Worm (Caenorhabditis elegans) whole organism, dauer: Measurements from ENCODE around the gene srsx-14.

ENCODE experiments used
- unc-62 ChIP-seq: sonication (generic microtip); optimal IDR thresholded peaks from 2 replicates; lab custom pipeline; 2017; ENCODE audit warnings: missing biosample characterization, missing genetic modification reagents, missing genetic modification characterization

Gene srsx-14

ce11 chrIV:5654693-5655092 lies 27.7 kb upstream of the srsx-14 start:
- no peak for TF ChIP-seq unc-62 (GFP tag; lab: Kevin White, UChicago)

ce11 chrIV:5654203-5654602 lies 27.2 kb upstream of the srsx-14 start:
- TF ChIP-seq unc-62 (GFP tag; lab: Kevin White, UChicago): no peak

DNA sequence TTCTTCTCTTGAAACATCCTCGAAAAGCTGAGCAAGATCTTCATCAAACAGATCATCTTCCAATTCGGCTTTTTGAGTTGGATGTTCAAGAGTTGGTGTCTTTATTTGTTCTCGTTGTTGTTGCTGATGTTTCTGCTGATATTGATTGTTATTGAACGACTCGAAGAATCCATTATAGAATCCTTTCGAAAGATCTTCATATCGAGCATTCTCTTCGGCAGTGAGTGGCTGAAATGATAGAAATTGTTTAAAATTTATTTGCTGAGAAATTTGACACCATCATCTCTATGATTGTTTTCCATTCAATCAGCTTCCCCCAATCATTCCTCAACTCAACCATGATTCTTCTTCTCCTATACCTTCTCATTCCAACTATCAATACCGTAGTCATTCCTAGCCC lies 26.7 kb upstream of the srsx-14 start, which contains the start of gene clec-178:
TSS of gene clec-178 (plus strand) at position 301 of the 400 bp plus-strand sequence.
- TF ChIP-seq unc-62 (GFP tag; lab: Kevin White, UChicago): no peak

DNA sequence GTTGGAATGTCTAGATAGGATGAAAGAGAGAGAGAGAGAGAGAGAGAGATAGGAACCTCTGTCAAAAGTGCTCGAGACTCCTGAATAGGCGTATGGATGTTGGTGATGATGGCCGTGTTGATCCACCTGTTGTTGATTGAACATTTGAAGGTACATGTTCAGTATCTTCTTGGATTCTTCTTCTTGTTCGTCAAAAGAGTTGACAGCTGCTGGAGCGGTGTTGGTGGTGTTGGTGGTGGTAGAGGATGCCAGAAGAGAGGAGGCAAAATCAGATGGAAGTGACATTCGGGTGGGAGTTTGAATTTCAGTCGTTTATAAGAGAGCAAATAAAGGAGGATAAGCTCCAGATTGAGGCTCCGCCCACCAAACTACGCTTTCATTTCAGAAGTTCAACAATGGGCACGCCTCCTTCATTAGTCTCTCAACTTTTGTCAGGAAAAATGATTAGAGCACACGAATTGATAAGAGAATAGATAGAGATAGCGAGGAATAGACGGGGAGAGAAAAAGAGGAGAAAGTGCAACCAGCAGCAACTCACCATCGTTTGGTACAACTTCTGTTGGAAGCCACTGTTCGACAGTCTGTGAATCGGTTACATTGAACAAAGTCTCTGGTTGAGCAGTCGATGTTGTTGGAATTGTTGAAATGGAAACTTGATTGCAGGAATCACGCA lies 26.0 kb upstream of the srsx-14 start:
- TF ChIP-seq unc-62 (GFP tag; lab: Kevin White, UChicago): no peak

DNA sequence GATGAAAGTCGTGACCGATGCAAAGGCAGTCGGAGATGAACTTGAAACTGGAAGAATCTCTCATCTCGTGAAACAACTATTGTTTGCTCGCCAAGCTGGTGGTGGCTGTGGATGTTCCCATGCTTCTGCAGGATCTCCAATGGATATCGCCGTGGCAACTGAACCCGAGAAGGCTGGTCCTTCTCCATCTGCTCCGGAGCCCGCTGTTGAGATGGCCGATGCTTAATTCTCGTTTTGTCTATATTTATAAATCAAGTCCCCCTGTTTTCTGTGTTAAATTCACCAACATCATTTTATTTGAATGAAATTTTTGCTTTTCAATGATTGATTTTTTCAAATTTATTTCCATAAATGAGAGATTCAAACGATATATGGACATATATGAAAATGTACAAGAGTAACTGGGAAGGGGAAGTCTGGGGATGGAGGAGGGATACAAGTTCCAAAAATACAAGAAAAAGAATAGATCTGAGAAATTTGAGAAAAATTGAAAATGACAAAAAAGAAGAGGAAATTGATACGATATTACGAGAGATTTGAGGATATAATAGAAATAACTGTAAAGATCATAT lies 23.9 kb upstream of the srsx-14 start:
- TF ChIP-seq unc-62 (GFP tag; lab: Kevin White, UChicago): no peak

- TF ChIP-seq unc-62 (GFP tag; lab: Kevin White, UChicago): no peak
Observed at ce11 chrIV:5649073-5649583, 22.2 kb upstream of the srsx-14 start, which contains the start of gene csn-5. Gene csn-5, plus strand, starts transcription at chrIV:5649533.

DNA sequence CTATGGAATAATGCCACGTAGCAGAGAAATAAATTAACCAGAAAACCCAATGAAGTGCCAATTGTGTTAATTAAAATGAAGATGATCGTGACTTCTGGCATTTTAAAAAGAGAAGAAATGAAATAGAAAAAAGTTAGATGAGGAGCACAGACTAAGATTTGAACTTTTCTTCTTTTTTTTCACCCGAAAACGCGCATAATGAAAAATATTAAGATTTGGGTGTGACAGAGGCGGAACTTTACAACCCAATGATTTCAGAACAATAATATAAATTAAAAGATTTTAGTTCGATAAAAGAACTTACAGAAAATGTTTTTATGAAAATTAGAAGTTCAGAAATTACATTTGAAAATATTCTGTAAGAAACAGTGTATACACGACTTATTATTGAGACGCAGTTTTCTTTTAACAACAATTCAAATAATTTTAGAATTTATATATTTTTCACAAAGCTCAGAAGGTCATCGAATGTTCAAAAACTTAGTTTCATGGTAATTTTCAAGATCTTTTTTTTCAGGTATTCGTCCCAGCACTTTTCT lies 18.6 kb upstream of the srsx-14 start, which contains the start of the genes srd-8 and B0547.2:
TSS of gene srd-8 (minus strand) at position 101 of the 539 bp plus-strand sequence.
TSS of gene B0547.2 (plus strand) at position 489 of the 539 bp plus-strand sequence.
- TF ChIP-seq unc-62 (GFP tag; lab: Kevin White, UChicago): no peak

DNA sequence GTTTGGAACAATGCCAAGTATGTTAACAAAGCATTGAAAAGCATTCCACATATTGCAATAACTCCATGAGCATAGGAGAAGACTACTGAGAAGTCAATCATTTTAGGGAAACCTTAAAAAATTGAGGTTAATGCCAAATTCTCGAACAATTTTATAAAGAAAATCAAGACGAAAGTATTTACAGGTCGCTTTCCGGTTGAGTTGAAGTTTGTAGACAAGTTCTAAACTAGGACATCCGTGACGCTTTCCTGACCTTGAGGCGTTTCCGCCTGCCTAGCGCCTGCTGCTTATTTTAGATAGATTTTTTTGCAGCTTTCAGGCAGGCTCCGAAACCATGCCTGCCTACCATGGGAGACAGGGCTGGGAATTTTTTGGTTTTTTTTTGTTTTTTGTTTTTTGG lies 8.6 kb upstream of the srsx-14 start, which contains the start of gene srd-13:
TSS of gene srd-13 (minus strand) at position 101 of the 400 bp plus-strand sequence.
- no peak for TF ChIP-seq unc-62 (GFP tag; lab: Kevin White, UChicago)

- TF ChIP-seq unc-62 (GFP tag; lab: Kevin White, UChicago): no peak
Observed at ce11 chrIV:5632536-5632935, 5.6 kb upstream of the srsx-14 start.

DNA sequence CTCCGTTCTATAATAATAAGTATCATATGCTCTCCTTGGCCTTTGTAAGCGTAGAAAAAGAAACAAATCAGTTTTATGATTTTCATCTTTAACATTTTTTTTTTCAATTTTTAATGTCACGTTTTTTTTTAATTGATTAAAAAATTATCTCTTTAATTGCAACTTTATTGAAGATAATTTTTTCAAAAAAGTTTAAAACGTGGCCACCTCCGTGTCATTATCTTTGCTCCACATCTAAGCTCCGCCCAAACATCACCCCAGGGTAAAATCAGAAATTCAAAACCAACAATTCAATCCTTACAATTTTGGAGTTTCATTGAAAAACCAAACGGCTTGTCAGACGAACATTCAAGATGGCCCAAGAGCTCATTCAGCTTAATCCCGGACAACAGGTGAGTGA lies 4.7 kb upstream of the srsx-14 start, which contains the start of gene ttbk-8.2:
TSS of gene ttbk-8.2 (plus strand) at position 301 of the 400 bp plus-strand sequence.
- TF ChIP-seq unc-62 (GFP tag; lab: Kevin White, UChicago): no peak

DNA sequence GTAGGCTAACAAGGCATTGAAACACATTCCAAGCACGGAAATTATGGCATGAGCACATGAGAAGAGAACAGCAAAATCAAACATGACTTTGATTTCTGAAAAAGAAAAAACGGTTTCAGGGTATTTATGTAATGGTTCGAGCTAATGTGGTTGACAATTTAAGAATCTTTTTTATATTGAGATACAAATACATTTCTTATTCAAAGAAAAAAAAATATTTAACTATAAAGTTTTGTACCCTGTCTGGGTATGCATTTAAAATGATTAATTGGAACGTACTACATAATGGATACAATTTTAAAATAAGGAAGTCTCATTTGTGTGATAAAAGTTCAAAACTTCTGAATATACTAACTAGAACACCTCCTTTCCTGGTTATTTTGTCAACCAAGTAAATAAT lies 3.2 kb upstream of the srsx-14 start, which contains the start of gene srd-12:
TSS of gene srd-12 (minus strand) at position 101 of the 400 bp plus-strand sequence.
- no peak for TF ChIP-seq unc-62 (GFP tag; lab: Kevin White, UChicago)

DNA sequence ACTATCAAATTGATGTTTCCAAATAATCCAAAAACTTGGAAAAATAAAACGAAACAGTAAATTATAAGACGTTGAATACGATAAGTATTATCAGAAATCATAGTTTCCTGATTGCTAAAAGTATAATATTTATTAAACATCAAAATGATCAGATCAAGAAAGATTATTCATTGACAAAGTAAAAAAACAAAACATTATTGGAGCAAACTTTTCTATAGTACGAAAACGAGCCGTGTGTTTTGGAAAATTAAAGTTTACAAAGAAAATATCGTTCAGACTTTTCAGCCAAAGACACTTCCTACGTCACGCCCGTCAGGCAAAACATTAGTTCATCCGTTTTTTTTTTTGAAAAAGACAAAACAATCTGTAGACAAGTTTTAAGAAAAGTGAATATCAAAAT lies 3.2 kb downstream of the srsx-14 start, which contains the start of gene srsx-15:
TSS of gene srsx-15 (minus strand) at position 101 of the 400 bp plus-strand sequence.
- no peak for TF ChIP-seq unc-62 (GFP tag; lab: Kevin White, UChicago)

DNA sequence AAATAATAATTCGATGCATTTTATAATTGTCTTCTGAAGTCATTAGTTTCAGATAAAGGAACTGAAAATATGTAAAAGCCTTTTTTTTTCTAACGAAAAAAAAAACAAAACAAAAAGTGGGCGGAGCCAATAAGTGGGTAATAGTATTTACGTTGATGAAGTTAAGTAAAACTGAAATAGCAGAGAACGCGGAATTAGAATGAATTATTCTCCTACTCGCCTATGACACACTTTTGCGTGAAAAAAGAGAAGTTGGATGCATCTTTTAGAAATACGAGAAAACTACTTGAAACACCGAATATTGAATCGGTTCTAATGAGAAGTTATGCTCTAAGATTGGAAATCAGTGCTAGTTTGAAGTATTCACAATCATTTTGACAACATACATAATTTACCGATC lies 7.3 kb downstream of the srsx-14 start, which contains the start of gene srsx-16:
TSS of gene srsx-16 (minus strand) at position 101 of the 400 bp plus-strand sequence.
- no peak for TF ChIP-seq unc-62 (GFP tag; lab: Kevin White, UChicago)

DNA sequence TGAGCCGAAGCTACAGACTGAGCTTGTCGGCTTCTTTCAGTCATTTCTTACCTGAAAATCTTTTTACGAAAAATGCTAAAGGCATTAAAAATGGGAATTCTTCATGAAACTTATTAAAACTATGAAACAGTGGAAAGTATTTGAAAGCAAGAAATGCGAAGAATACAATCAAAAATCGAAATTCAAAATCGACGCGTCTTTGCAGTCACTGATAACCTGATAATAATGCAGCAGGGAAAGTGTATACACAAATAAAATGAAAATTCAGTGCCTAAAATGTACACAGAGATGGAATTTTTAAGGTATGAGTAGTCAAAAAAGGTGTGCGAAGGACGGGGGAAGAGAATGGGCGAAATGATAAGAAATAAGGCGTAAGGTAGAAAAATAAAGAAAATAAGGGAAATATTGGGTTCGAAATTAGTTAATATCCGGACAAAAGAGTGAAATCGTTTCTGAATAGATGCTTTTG lies 12.4 kb downstream of the srsx-14 start, which contains the start of gene C39H7.4:
TSS of gene C39H7.4 (minus strand) at position 51 of the 469 bp plus-strand sequence.
- no peak for TF ChIP-seq unc-62 (GFP tag; lab: Kevin White, UChicago)

- TF ChIP-seq unc-62 (GFP tag; lab: Kevin White, UChicago): no peak
Observed at ce11 chrIV:5607343-5607742, 19.6 kb downstream of the srsx-14 start.

DNA sequence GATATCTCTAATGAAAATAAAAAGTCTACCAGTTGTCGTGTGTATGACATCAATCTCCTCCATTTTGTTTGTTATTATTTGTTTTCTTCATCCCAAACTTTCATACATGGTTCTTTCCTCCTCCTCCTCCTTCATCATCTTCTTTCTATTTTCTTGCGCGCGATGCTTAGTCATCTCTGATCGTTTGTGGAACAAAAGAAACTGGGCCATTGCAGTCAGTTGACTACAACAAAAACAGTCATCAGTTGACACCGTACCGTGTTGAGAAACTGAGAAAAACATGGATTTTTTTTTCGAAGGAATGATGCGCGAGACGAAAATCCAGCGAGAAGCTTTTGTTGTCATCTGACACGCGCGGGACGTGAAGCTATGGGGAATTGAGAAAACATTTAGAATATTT lies 21.7 kb downstream of the srsx-14 start:
- TF ChIP-seq unc-62 (GFP tag; lab: Kevin White, UChicago): no peak
